Fruit fly (Drosophila melanogaster) whole organism, embryonic: Measurements from ENCODE around the gene fz.
A peak's percentile ranks its signal among the peaks of the same experiment; 100 is the strongest.

ENCODE experiments used
- Atf6 ChIP-seq: fragments of 200-800 bp; sonication (Bioruptor generic); IDR thresholded peaks from 2 replicates; pipeline ENCODE4 v1.3.6; 2022; ENCODE audit warnings: missing biosample characterization, missing genetic modification characterization
- CG10462 ChIP-seq: fragments of 200-800 bp; sonication (Bioruptor generic); optimal IDR thresholded peaks from 2 replicates; lab custom pipeline; 2016; ENCODE audit warnings: missing biosample characterization, missing genetic modification characterization
- CG10565 ChIP-seq: fragments of 200-800 bp; sonication (Bioruptor generic); optimal IDR thresholded peaks from 3 replicates; lab custom pipeline; 2016; ENCODE audit warnings: missing biosample characterization, mild to moderate bottlenecking, missing genetic modification characterization
- CG12219 ChIP-seq: fragments of 200-800 bp; sonication (Bioruptor generic); optimal IDR thresholded peaks from 3 replicates; lab custom pipeline; 2018; ENCODE audit warnings: missing biosample characterization, mild to moderate bottlenecking, missing genetic modification characterization
- CG12299 ChIP-seq: fragments of 200-800 bp; sonication (Bioruptor generic); optimal IDR thresholded peaks from 2 replicates; lab custom pipeline; 2018; ENCODE audit warnings: missing biosample characterization, mild to moderate bottlenecking, missing genetic modification characterization
- CG15479 ChIP-seq: fragments of 200-800 bp; sonication (Bioruptor generic); optimal IDR thresholded peaks from 3 replicates; lab custom pipeline; 2019; ENCODE audit warnings: missing biosample characterization, mild to moderate bottlenecking, missing genetic modification characterization, moderate library complexity
- CG16813 ChIP-seq: fragments of 200-800 bp; sonication (Bioruptor generic); IDR thresholded peaks from 3 replicates; pipeline ENCODE4 v1.3.6; 2022; ENCODE audit warnings: missing biosample characterization, missing genetic modification characterization; ENCODE audit not compliant: partially characterized antibody
- CG18262 ChIP-seq: fragments of 200-800 bp; optimal IDR thresholded peaks from 3 replicates; lab custom pipeline; 2019; ENCODE audit warnings: missing biosample characterization, mild to moderate bottlenecking, missing genetic modification characterization, moderate library complexity
- CG2889 ChIP-seq: fragments of 200-800 bp; sonication (Bioruptor generic); IDR thresholded peaks from 3 replicates; pipeline ENCODE4 v1.3.6; 2022; ENCODE audit warnings: missing biosample characterization, missing genetic modification characterization
- CG4328 ChIP-seq: fragments of 200-800 bp; sonication (Bioruptor generic); optimal IDR thresholded peaks from 3 replicates; lab custom pipeline; 2017; ENCODE audit warnings: missing biosample characterization, missing genetic modification reagents, missing genetic modification characterization
- CG4360 ChIP-seq: fragments of 200-800 bp; sonication (Bioruptor generic); IDR thresholded peaks from 2 replicates; pipeline ENCODE4 v1.3.6; 2022; ENCODE audit warnings: missing biosample characterization, missing genetic modification characterization
- CG43689 ChIP-seq: fragments of 200-800 bp; sonication (Bioruptor generic); IDR thresholded peaks from 2 replicates; pipeline ENCODE4 v1.3.6; 2022; ENCODE audit warnings: missing biosample characterization, missing genetic modification characterization
- CG4617 ChIP-seq: fragments of 200-800 bp; sonication (Bioruptor generic); optimal IDR thresholded peaks from 3 replicates; lab custom pipeline; 2016; ENCODE audit warnings: missing biosample characterization, missing genetic modification characterization, borderline replicate concordance
- CG6175 ChIP-seq: fragments of 200-800 bp; sonication (Bioruptor generic); IDR thresholded peaks from 3 replicates; pipeline ENCODE4 v1.3.6; 2022; ENCODE audit warnings: missing biosample characterization, missing genetic modification characterization
- CG8944 ChIP-seq: fragments of 200-800 bp; sonication (Bioruptor generic); optimal IDR thresholded peaks from 3 replicates; lab custom pipeline; 2016; ENCODE audit warnings: missing biosample characterization, missing genetic modification characterization
- Dll ChIP-seq: fragments of 200-800 bp; sonication (Bioruptor generic); IDR thresholded peaks from 4 replicates; pipeline ENCODE4 v1.3.6; 2022; ENCODE audit warnings: missing biosample characterization, missing genetic modification characterization; ENCODE audit not compliant: partially characterized antibody
- E2f2 ChIP-seq: fragments of 200-800 bp; sonication (Bioruptor generic); IDR thresholded peaks from 2 replicates; pipeline ENCODE4 v1.3.6; 2022; ENCODE audit warnings: missing biosample characterization, missing genetic modification characterization
- Eip74EF ChIP-seq, 2 experiments: fragments of 200-800 bp in 1 of 2; fragments of >200 bp in 1 of 2; sonication (Bioruptor generic) in 1 of 2; optimal IDR thresholded peaks; 2 replicates each; lab custom pipeline; 2017 to 2019; ENCODE audit warnings: missing biosample characterization in 2 of 2, missing genetic modification characterization in 2 of 2, mild to moderate bottlenecking in 1 of 2, moderate library complexity in 1 of 2
- H2.0 ChIP-seq: fragments of 200-800 bp; sonication (Bioruptor generic); IDR thresholded peaks from 2 replicates; pipeline ENCODE4 v1.3.6; 2022; ENCODE audit warnings: missing biosample characterization, missing genetic modification characterization
- Hr3 ChIP-seq: fragments of 200-800 bp; sonication (Bioruptor generic); optimal IDR thresholded peaks from 3 replicates; lab custom pipeline; 2016; ENCODE audit warnings: missing biosample characterization, missing genetic modification characterization
- Lhr ChIP-seq: fragments of 200-800 bp; sonication (Bioruptor generic); optimal IDR thresholded peaks from 3 replicates; lab custom pipeline; 2017; ENCODE audit warnings: mild to moderate bottlenecking, missing biosample characterization, missing genetic modification reagents, missing genetic modification characterization
- Mes4 ChIP-seq: fragments of 200-800 bp; sonication (Bioruptor generic); optimal IDR thresholded peaks from 2 replicates; lab custom pipeline; 2016; ENCODE audit warnings: missing biosample characterization, missing genetic modification characterization
- Mrtf ChIP-seq: fragments of 200-800 bp; sonication (Bioruptor generic); IDR thresholded peaks from 3 replicates; pipeline ENCODE4 v1.3.6; 2022; ENCODE audit warnings: missing biosample characterization, missing genetic modification characterization
- NfI ChIP-seq: fragments of 200-800 bp; sonication (Bioruptor generic); optimal IDR thresholded peaks from 3 replicates; lab custom pipeline; 2018; ENCODE audit warnings: missing biosample characterization, mild to moderate bottlenecking, missing genetic modification characterization, moderate library complexity
- Scr ChIP-seq: fragments of 200-800 bp; sonication (Bioruptor generic); IDR thresholded peaks from 2 replicates; pipeline ENCODE4 v1.3.6; 2022; ENCODE audit warnings: missing biosample characterization, missing genetic modification characterization; ENCODE audit not compliant: partially characterized antibody
- Sin3A ChIP-seq: fragments of >200 bp; optimal IDR thresholded peaks from 2 replicates; lab custom pipeline; 2018
- Six4 ChIP-seq: fragments of 200-800 bp; sonication (Bioruptor generic); optimal IDR thresholded peaks from 2 replicates; lab custom pipeline; 2016; ENCODE audit warnings: missing biosample characterization, missing genetic modification characterization
- abd-A ChIP-seq: fragments of 200-800 bp; sonication (Bioruptor generic); optimal IDR thresholded peaks from 3 replicates; lab custom pipeline; 2019; ENCODE audit warnings: missing biosample characterization, mild to moderate bottlenecking, missing genetic modification characterization, moderate library complexity
- ash1 ChIP-seq: fragments of 200-800 bp; sonication (Bioruptor generic); optimal IDR thresholded peaks from 2 replicates; lab custom pipeline; 2018; ENCODE audit warnings: missing biosample characterization, mild to moderate bottlenecking, missing genetic modification characterization
- bbx ChIP-seq: fragments of 200-800 bp; sonication (Bioruptor generic); IDR thresholded peaks from 2 replicates; pipeline ENCODE4 v1.3.6; 2022; ENCODE audit warnings: missing biosample characterization, missing genetic modification characterization; ENCODE audit not compliant: partially characterized antibody
- cato ChIP-seq: fragments of 200-800 bp; sonication (Bioruptor generic); optimal IDR thresholded peaks from 2 replicates; lab custom pipeline; 2016; ENCODE audit warnings: missing biosample characterization, missing genetic modification characterization, borderline replicate concordance
- cg ChIP-seq: fragments of 200-800 bp; sonication (Bioruptor generic); optimal IDR thresholded peaks from 3 replicates; lab custom pipeline; 2019; ENCODE audit warnings: missing biosample characterization, mild to moderate bottlenecking, missing genetic modification characterization, moderate library complexity
- chif ChIP-seq, 2 experiments: fragments of 200-800 bp; sonication (Bioruptor generic); optimal IDR thresholded peaks; 3 replicates each; lab custom pipeline; 2016; ENCODE audit warnings: missing biosample characterization in 2 of 2, missing genetic modification characterization in 2 of 2
- dan ChIP-seq: fragments of 200-800 bp; sonication (Bioruptor generic); IDR thresholded peaks from 2 replicates; pipeline ENCODE4 v1.3.6; 2022; ENCODE audit warnings: missing biosample characterization, missing genetic modification characterization
- ewg ChIP-seq: fragments of 200-800 bp; sonication (Bioruptor generic); optimal IDR thresholded peaks from 3 replicates; lab custom pipeline; 2017; ENCODE audit warnings: mild to moderate bottlenecking, missing biosample characterization, missing genetic modification reagents, missing genetic modification characterization
- fd64A ChIP-seq: fragments of 200-800 bp; sonication (Bioruptor generic); optimal IDR thresholded peaks from 3 replicates; lab custom pipeline; 2018; ENCODE audit warnings: missing biosample characterization, mild to moderate bottlenecking, missing genetic modification characterization
- gcm2 ChIP-seq: fragments of 200-800 bp; sonication (Bioruptor generic); optimal IDR thresholded peaks from 2 replicates; lab custom pipeline; 2016; ENCODE audit warnings: missing biosample characterization, missing genetic modification characterization
- gem ChIP-seq: fragments of 200-800 bp; sonication (Bioruptor generic); optimal IDR thresholded peaks from 2 replicates; lab custom pipeline; 2019; ENCODE audit warnings: missing biosample characterization, mild to moderate bottlenecking, missing genetic modification characterization, moderate library complexity
- grn ChIP-seq: fragments of 200-800 bp; sonication (Bioruptor generic); optimal IDR thresholded peaks from 3 replicates; lab custom pipeline; 2017; ENCODE audit warnings: missing biosample characterization, missing genetic modification characterization
- mirr ChIP-seq: fragments of 200-800 bp; sonication (Bioruptor generic); optimal IDR thresholded peaks from 3 replicates; lab custom pipeline; 2018; ENCODE audit warnings: missing biosample characterization, mild to moderate bottlenecking, missing genetic modification characterization
- org-1 ChIP-seq: fragments of 200-800 bp; sonication (Bioruptor generic); optimal IDR thresholded peaks from 2 replicates; lab custom pipeline; 2017; ENCODE audit warnings: missing biosample characterization, missing genetic modification characterization
- otp ChIP-seq: fragments of 200-800 bp; sonication (Bioruptor generic); IDR thresholded peaks from 3 replicates; pipeline ENCODE4, ENCODE4 v1.3.6; 2022; ENCODE audit warnings: missing biosample characterization, missing genetic modification characterization
- pfk ChIP-seq: fragments of 200-800 bp; sonication (Bioruptor generic); optimal IDR thresholded peaks from 2 replicates; lab custom pipeline; 2018; ENCODE audit warnings: missing biosample characterization, mild to moderate bottlenecking, missing genetic modification characterization, moderate library complexity
- slou ChIP-seq: fragments of 200-800 bp; sonication (Bioruptor generic); optimal IDR thresholded peaks from 3 replicates; lab custom pipeline; 2016; ENCODE audit warnings: missing biosample characterization, missing genetic modification characterization
- sr ChIP-seq: fragments of 200-800 bp; sonication (Bioruptor generic); IDR thresholded peaks from 3 replicates; pipeline ENCODE4 v1.3.6; 2022; ENCODE audit warnings: missing biosample characterization, missing genetic modification characterization
- ssp ChIP-seq: fragments of 200-800 bp; sonication (Bioruptor generic); IDR thresholded peaks from 2 replicates; pipeline ENCODE4 v1.3.6; 2022; ENCODE audit warnings: missing biosample characterization, missing genetic modification characterization
- tin ChIP-seq: fragments of 200-800 bp; sonication (Bioruptor generic); optimal IDR thresholded peaks from 3 replicates; lab custom pipeline; 2016; ENCODE audit warnings: missing biosample characterization, missing genetic modification characterization
- tio ChIP-seq: fragments of 200-800 bp; sonication (Bioruptor generic); optimal IDR thresholded peaks from 2 replicates; lab custom pipeline; 2017; ENCODE audit warnings: missing biosample characterization, missing genetic modification characterization, inconsistent platforms
- wek ChIP-seq: fragments of 200-800 bp; sonication (Bioruptor generic); optimal IDR thresholded peaks from 3 replicates; lab custom pipeline; 2018; ENCODE audit warnings: missing biosample characterization, mild to moderate bottlenecking, missing genetic modification characterization, moderate library complexity
- wor ChIP-seq: fragments of 200-800 bp; sonication (Bioruptor generic); IDR thresholded peaks from 2 replicates; pipeline ENCODE4 v1.3.6; 2022; ENCODE audit warnings: missing biosample characterization, missing genetic modification characterization
- zfh2 ChIP-seq: fragments of 200-800 bp; sonication (Bioruptor generic); optimal IDR thresholded peaks from 2 replicates; lab custom pipeline; 2016; ENCODE audit warnings: missing biosample characterization, missing genetic modification characterization

The fz gene

dm6 chr3L:14303848-14304247, 29.7 kb downstream of the fz start (continued):
- TF ChIP-seq abd-A (tag; lab: Kevin White, UChicago) (peak; percentile 69), CG12219 (GFP tag; lab: Kevin White, UChicago) (peak; percentile 97), tio (GFP tag; lab: Kevin White, UChicago) (peak; percentile 90), tin (GFP tag; lab: Kevin White, UChicago) (peak; percentile 97), dan (GFP tag; lab: Robert Waterston, UW) (peak; percentile 97), otp (GFP tag; lab: Robert Waterston, UW) (peak; percentile 97), sr (peak; percentile 75; the same call in 2 of the 3 replicates), Mrtf (GFP tag; lab: Robert Waterston, UW) (peak; percentile 88), fd64A (peak; percentile 95), pfk (GFP tag; lab: Kevin White, UChicago) (no peak), Six4 (GFP tag; lab: Kevin White, UChicago) (peak; percentile 97), H2.0 (peak; percentile 93), chif (GFP tag; optimal IDR thresholded peaks at IDR 0.05; lab: Kevin White, UChicago) (peak; percentile 96 to 98), ash1 (GFP tag; lab: Kevin White, UChicago) (peak; percentile 50), Atf6 (GFP tag; lab: Robert Waterston, UW) (peak; percentile 77; the same call in 1 of the 2 replicates), CG4617 (peak; percentile 92), CG6175 (GFP tag; lab: Robert Waterston, UW) (peak; percentile 77), wek (GFP tag; lab: Kevin White, UChicago) (peak; percentile 88), CG12299 (tag; lab: Kevin White, UChicago) (peak; percentile 89), gem (tag; lab: Kevin White, UChicago) (peak; percentile 96), Eip74EF (GFP tag; optimal IDR thresholded peaks at IDR 0.05; lab: Kevin White, UChicago) (peak in 1 of 2 experiments; percentile 75), CG10565 (GFP tag; lab: Kevin White, UChicago) (peak; percentile 83), wor (GFP tag; lab: Robert Waterston, UW) (peak; percentile 84), Hr3 (GFP tag; lab: Kevin White, UChicago) (peak; percentile 90), cato (peak; percentile 92), Sin3A (no peak), CG2889 (GFP tag; lab: Robert Waterston, UW) (peak; percentile 72; the same call in 1 of the 3 replicates), ssp (GFP tag; lab: Robert Waterston, UW) (peak; percentile 88), CG18262 (tag; lab: Kevin White, UChicago) (peak; percentile 98), CG4360 (GFP tag; lab: Robert Waterston, UW) (peak; percentile 85), CG16813 (GFP tag; lab: Robert Waterston, UW) (no peak), Scr (GFP tag; lab: Robert Waterston, UW) (no peak), Dll (no peak), CG4328 (GFP tag; lab: Kevin White, UChicago) (peak; percentile 77), mirr (GFP tag; lab: Kevin White, UChicago) (peak; percentile 32), slou (peak; percentile 51), grn (GFP tag; lab: Kevin White, UChicago) (peak; percentile 93), gcm2 (peak; percentile 88), CG10462 (GFP tag; lab: Kevin White, UChicago) (peak; percentile 94), bbx (GFP tag; lab: Robert Waterston, UW) (no peak), NfI (peak; percentile 88), CG15479 (GFP tag; lab: Kevin White, UChicago) (peak; percentile 35), Lhr (GFP tag; lab: Kevin White, UChicago) (peak; percentile 90), CG43689 (GFP tag; lab: Robert Waterston, UW) (peak; percentile 53; the same call in 1 of the 2 replicates), Mes4 (GFP tag; lab: Kevin White, UChicago) (peak; percentile 94), org-1 (GFP tag; lab: Kevin White, UChicago) (peak; percentile 93), cg (GFP tag; lab: Kevin White, UChicago) (peak; percentile 63), ewg (GFP tag; lab: Kevin White, UChicago) (peak; percentile 85), zfh2 (GFP tag; lab: Kevin White, UChicago) (no peak), CG8944 (GFP tag; lab: Kevin White, UChicago) (peak; percentile 95), E2f2 (GFP tag; lab: Robert Waterston, UW) (peak; percentile 77)
